Worm (Caenorhabditis elegans): ENCODE measurements around the gene mix-1.

ce11 chrII:10778026-10778425, 46.0 kb upstream of the mix-1 start, which contains the start of gene mpz-1:
- TF ChIP-seq snpc-4 (tag; optimal IDR thresholded peaks at IDR 0.05), result no peak
- no peak for TF ChIP-seq nhr-47 (tag; optimal IDR thresholded peaks at IDR 0.05)
- TF ChIP-seq ztf-11 (tag; optimal IDR thresholded peaks at IDR 0.05), result no peak
- TF ChIP-seq aly-2 (tag; optimal IDR thresholded peaks at IDR 0.05), result no peak
- no peak for TF ChIP-seq snu-23 (GFP tag; optimal IDR thresholded peaks at IDR 0.05)
- no peak for TF ChIP-seq zag-1 (tag; optimal IDR thresholded peaks at IDR 0.05)
- TF ChIP-seq ama-1 (optimal IDR thresholded peaks at IDR 0.05), result no peak
- TF ChIP-seq sptf-1 (tag; optimal IDR thresholded peaks at IDR 0.05), result no peak
- TF ChIP-seq pqm-1 (tag; optimal IDR thresholded peaks at IDR 0.05), result no peak
- no peak for TF ChIP-seq alr-1 (tag; optimal IDR thresholded peaks at IDR 0.05; ENCODE audit: borderline replicate concordance)
